Fruit fly (Drosophila melanogaster) S2 (cell line): ENCODE results near the gene CG43448.

Experiments
- CG8478 ChIP-seq: fragments of >200 bp; optimal IDR thresholded peaks from 2 replicates; lab custom pipeline; 2018
- CTCF ChIP-seq, 2 experiments: fragments of >200 bp; optimal IDR thresholded peaks; 2 replicates each; lab custom pipeline; 2018

dm6 chr3R:30284989-30285670 lies 47.6 kb upstream of the CG43448 start:
- TF ChIP-seq CTCF (optimal IDR thresholded peaks at IDR 0.05; lab: Kevin White, UChicago): no peak
- TF ChIP-seq CG8478 (lab: Kevin White, UChicago): no peak
